Worm (Caenorhabditis elegans): ENCODE data around the gene enri-2.

enri-2 gene

ce11 chrX:14515028-14515427, 30.6 kb upstream of the enri-2 start, which contains the start of gene gcsh-1:
Gene gcsh-1, minus strand, starts transcription at chrX:14515073.
- no peak for TF ChIP-seq snpc-4 (tag; optimal IDR thresholded peaks at IDR 0.05)
- TF ChIP-seq nhr-23 (tag; optimal IDR thresholded peaks at IDR 0.05), result no peak
- no peak for TF ChIP-seq nhr-11 (tag; optimal IDR thresholded peaks at IDR 0.05)
- TF ChIP-seq ztf-1 (GFP tag; conservative IDR thresholded peaks at IDR 0.05), result no peak
- no peak for TF ChIP-seq nhr-77 (tag; optimal IDR thresholded peaks at IDR 0.05)
- TF ChIP-seq mdl-1 (tag; optimal IDR thresholded peaks at IDR 0.05), result no peak
- peak; percentile 64 for TF ChIP-seq fos-1 (tag; optimal IDR thresholded peaks at IDR 0.05)
- no peak for TF ChIP-seq nhr-25 (tag; optimal IDR thresholded peaks at IDR 0.05)
- no peak for TF ChIP-seq ZK546.5 (tag; optimal IDR thresholded peaks at IDR 0.05)
- no peak for TF ChIP-seq unc-62 (GFP tag; optimal IDR thresholded peaks at IDR 0.05)
- no peak for TF ChIP-seq mbf-1 (tag; optimal IDR thresholded peaks at IDR 0.05)
- no peak for TF ChIP-seq nhr-129 (tag; optimal IDR thresholded peaks at IDR 0.05)
- no peak for TF ChIP-seq unc-39 (tag; optimal IDR thresholded peaks at IDR 0.05)
- TF ChIP-seq sma-9 (GFP tag; optimal IDR thresholded peaks at IDR 0.05), result peak; percentile 37
- no peak for TF ChIP-seq sma-9 (tag; optimal IDR thresholded peaks at IDR 0.05)
- no peak for TF ChIP-seq ceh-16 (tag; optimal IDR thresholded peaks at IDR 0.05)
- TF ChIP-seq sma-3 (GFP tag; optimal IDR thresholded peaks at IDR 0.05), result no peak
- no peak for TF ChIP-seq nhr-12 (tag; optimal IDR thresholded peaks at IDR 0.05)
- TF ChIP-seq unc-55 (GFP tag; optimal IDR thresholded peaks at IDR 0.05), result no peak
- peak; percentile 16 for TF ChIP-seq crh-2 (tag; optimal IDR thresholded peaks at IDR 0.05)
- TF ChIP-seq alr-1 (tag; optimal IDR thresholded peaks at IDR 0.05), result no peak
- TF ChIP-seq peb-1 (tag; optimal IDR thresholded peaks at IDR 0.05), result no peak

- TF ChIP-seq elt-3 (tag; optimal IDR thresholded peaks at IDR 0.05) (no peak), F13H6.1 (tag; optimal IDR thresholded peaks at IDR 0.05) (no peak), dmd-4 (tag; optimal IDR thresholded peaks at IDR 0.05) (no peak), alr-1 (tag; optimal IDR thresholded peaks at IDR 0.05) (no peak), snpc-4 (tag; optimal IDR thresholded peaks at IDR 0.05) (no peak), nhr-11 (tag; optimal IDR thresholded peaks at IDR 0.05) (no peak), C34F6.9 (tag; optimal IDR thresholded peaks at IDR 0.05) (no peak), nhr-23 (tag; optimal IDR thresholded peaks at IDR 0.05) (no peak), unc-55 (GFP tag; optimal IDR thresholded peaks at IDR 0.05) (no peak), lin-39 (tag; optimal IDR thresholded peaks at IDR 0.05) (no peak), ceh-82 (tag; optimal IDR thresholded peaks at IDR 0.05) (no peak), ZK546.5 (tag; optimal IDR thresholded peaks at IDR 0.05) (no peak), ztf-11 (tag; optimal IDR thresholded peaks at IDR 0.05) (no peak), gmeb-1 (tag; optimal IDR thresholded peaks at IDR 0.05) (no peak), sma-9 (GFP tag; optimal IDR thresholded peaks at IDR 0.05) (no peak), sma-9 (tag; optimal IDR thresholded peaks at IDR 0.05) (no peak), unc-39 (tag; optimal IDR thresholded peaks at IDR 0.05) (no peak), unc-62 (GFP tag; optimal IDR thresholded peaks at IDR 0.05) (no peak), lsy-2 (tag; optimal IDR thresholded peaks at IDR 0.05) (no peak), ztf-4 (tag; optimal IDR thresholded peaks at IDR 0.05) (no peak)
Observed at ce11 chrX:14516560-14516959, 29.1 kb upstream of the enri-2 start, which contains the start of gene D1025.10. Gene D1025.10, plus strand, starts transcription at chrX:14516860.

- TF ChIP-seq lin-39 (tag; optimal IDR thresholded peaks at IDR 0.05) (no peak), fos-1 (tag; optimal IDR thresholded peaks at IDR 0.05) (no peak), nhr-21 (tag; optimal IDR thresholded peaks at IDR 0.05) (no peak), skn-1 (tag; optimal IDR thresholded peaks at IDR 0.05) (no peak), snpc-4 (tag; optimal IDR thresholded peaks at IDR 0.05) (peak; percentile 45)
Observed at ce11 chrX:14517842-14518241, 27.8 kb upstream of the enri-2 start.

- no peak for TF ChIP-seq nhr-6 (tag; optimal IDR thresholded peaks at IDR 0.05)
- TF ChIP-seq crh-2 (tag; optimal IDR thresholded peaks at IDR 0.05), result no peak
- no peak for TF ChIP-seq Y55F3AM.14 (GFP tag; optimal IDR thresholded peaks at IDR 0.05)
Observed at ce11 chrX:14520463-14520862, 25.2 kb upstream of the enri-2 start, which contains the start of gene D1025.1. Gene D1025.1, plus strand, starts transcription at chrX:14520763.

ce11 chrX:14523275-14523674, 22.4 kb upstream of the enri-2 start, which contains the start of gene nspc-16:
Gene nspc-16, plus strand, starts transcription at chrX:14523575.
- TF ChIP-seq lsy-2 (tag; optimal IDR thresholded peaks at IDR 0.05) (no peak), nhr-10 (tag; optimal IDR thresholded peaks at IDR 0.05) (no peak), crh-2 (tag; optimal IDR thresholded peaks at IDR 0.05) (no peak), snpc-4 (tag; optimal IDR thresholded peaks at IDR 0.05) (no peak), ama-1 (optimal IDR thresholded peaks at IDR 0.05) (no peak), nhr-21 (tag; optimal IDR thresholded peaks at IDR 0.05) (no peak), peb-1 (tag; optimal IDR thresholded peaks at IDR 0.05) (no peak), nhr-25 (tag; optimal IDR thresholded peaks at IDR 0.05) (no peak), unc-62 (GFP tag; optimal IDR thresholded peaks at IDR 0.05) (no peak), lin-11 (tag; optimal IDR thresholded peaks at IDR 0.05) (no peak), elt-1 (tag; optimal IDR thresholded peaks at IDR 0.05) (no peak), egl-27 (tag; optimal IDR thresholded peaks at IDR 0.05) (no peak), C34F6.9 (tag; optimal IDR thresholded peaks at IDR 0.05) (no peak), ztf-11 (tag; optimal IDR thresholded peaks at IDR 0.05) (no peak), lin-39 (tag; optimal IDR thresholded peaks at IDR 0.05) (no peak), zag-1 (tag; optimal IDR thresholded peaks at IDR 0.05) (no peak)
